Worm (Caenorhabditis elegans) whole organism, L4 larva: Measurements from ENCODE around the gene C15H9.11.
A peak's percentile ranks its signal among the peaks of the same experiment; 100 is the strongest.

ENCODE experiments used
- F37D6.2 ChIP-seq: sonication (generic microtip); optimal IDR thresholded peaks from 2 replicates; lab custom pipeline; 2016; ENCODE audit warnings: mild to moderate bottlenecking, missing genetic modification characterization, missing compliant biosample characterization
- F44E2.7 ChIP-seq: fragments of 200-800 bp; sonication (Bioruptor generic); IDR thresholded peaks from 2 replicates; pipeline ENCODE4 v2.1.2; 2022; ENCODE audit warnings: missing genetic modification characterization, missing compliant biosample characterization
- T26A8.4 ChIP-seq: fragments of 200-800 bp; sonication (Bioruptor generic); IDR thresholded peaks from 2 replicates; pipeline ENCODE4 v1.3.6; 2022; ENCODE audit warnings: missing genetic modification characterization, missing compliant biosample characterization
- Y105C5A.15 ChIP-seq: fragments of 200-800 bp; sonication (Bioruptor generic); IDR thresholded peaks from 2 replicates; pipeline ENCODE4 v1.3.6; 2022; ENCODE audit warnings: missing genetic modification characterization, missing compliant biosample characterization
- Y5F2A.4 ChIP-seq: fragments of 200-800 bp; sonication (Bioruptor generic); optimal IDR thresholded peaks from 2 replicates; lab custom pipeline; 2018; ENCODE audit warnings: mild to moderate bottlenecking, missing genetic modification characterization, missing compliant biosample characterization
- ZK546.5 ChIP-seq, 2 experiments: sonication (generic microtip); optimal IDR thresholded peaks; 2 replicates each; lab custom pipeline; 2017; ENCODE audit warnings: missing biosample characterization in 2 of 2, missing genetic modification characterization in 2 of 2
- aha-1 ChIP-seq: fragments of 150-350 bp; peaks from one replicate; lab custom pipeline; 2014; ENCODE audit warnings: missing biosample characterization, missing genetic modification characterization
- attf-4 ChIP-seq: sonication (generic microtip); optimal IDR thresholded peaks from 3 replicates; lab custom pipeline; 2017; ENCODE audit warnings: missing biosample characterization, missing genetic modification characterization
- ceh-28 ChIP-seq: fragments of 150-350 bp; optimal IDR thresholded peaks from 2 replicates; lab custom pipeline; 2014; ENCODE audit warnings: missing biosample characterization, missing genetic modification reagents, missing genetic modification characterization
- ceh-32 ChIP-seq: sonication (generic microtip); optimal IDR thresholded peaks from 2 replicates; lab custom pipeline; 2016; ENCODE audit warnings: mild to moderate bottlenecking, missing genetic modification characterization, missing compliant biosample characterization; ENCODE audit not compliant: poor library complexity
- ceh-44 ChIP-seq: fragments of 200-800 bp; sonication (Bioruptor generic); IDR thresholded peaks from 2 replicates; pipeline ENCODE4 v1.3.6; 2022; ENCODE audit warnings: missing genetic modification reagents, missing genetic modification characterization, missing compliant biosample characterization
- ceh-62 ChIP-seq: sonication (generic microtip); optimal IDR thresholded peaks from 2 replicates; lab custom pipeline; 2017; ENCODE audit warnings: missing biosample characterization, missing genetic modification characterization
- cey-2 ChIP-seq: sonication (generic microtip); optimal IDR thresholded peaks from 3 replicates; lab custom pipeline; 2017; ENCODE audit warnings: missing genetic modification characterization, mild to moderate bottlenecking, missing compliant biosample characterization, antibody characterized with exemption, borderline replicate concordance; ENCODE audit not compliant: insufficient read depth
- daf-12 ChIP-seq: fragments of 150-350 bp; optimal IDR thresholded peaks from 2 replicates; lab custom pipeline; 2014; ENCODE audit warnings: missing biosample characterization, missing genetic modification reagents, missing genetic modification characterization
- daf-19 ChIP-seq: fragments of 200-800 bp; sonication (Bioruptor generic); conservative IDR thresholded peaks from 2 replicates; pipeline ENCODE4 v1.3.6; 2022; ENCODE audit warnings: missing genetic modification characterization, missing compliant biosample characterization
- dmd-6 ChIP-seq: fragments of 200-800 bp; sonication (Bioruptor generic); IDR thresholded peaks from 2 replicates; pipeline ENCODE4 v1.3.6; 2022; ENCODE audit warnings: missing genetic modification reagents, missing genetic modification characterization, missing compliant biosample characterization
- dmd-8 ChIP-seq: fragments of 200-800 bp; sonication (Bioruptor generic); IDR thresholded peaks from 2 replicates; pipeline ENCODE4 v1.3.6; 2022; ENCODE audit warnings: missing genetic modification characterization, missing compliant biosample characterization
- dmd-9 ChIP-seq: fragments of 200-800 bp; sonication (Bioruptor generic); IDR thresholded peaks from 2 replicates; pipeline ENCODE4 v1.3.6; 2022; ENCODE audit warnings: missing genetic modification reagents, missing genetic modification characterization, missing compliant biosample characterization
- dpl-1 ChIP-seq: fragments of 150-350 bp; optimal IDR thresholded peaks from 2 replicates; lab custom pipeline; 2014; ENCODE audit warnings: missing biosample characterization, missing genetic modification reagents, missing genetic modification characterization
- duxl-1 ChIP-seq: sonication (generic microtip); optimal IDR thresholded peaks from 2 replicates; lab custom pipeline; 2016; ENCODE audit warnings: mild to moderate bottlenecking, missing genetic modification characterization, moderate library complexity, missing compliant biosample characterization; ENCODE audit not compliant: poor library complexity
- hif-1 ChIP-seq, 2 experiments: sonication (generic microtip); optimal IDR thresholded peaks; 2 replicates each; lab custom pipeline; 2016 to 2017; ENCODE audit warnings: missing compliant biosample characterization in 2 of 2, missing genetic modification characterization in 2 of 2, missing genetic modification reagents in 2 of 2, missing genotype in 2 of 2, mild to moderate bottlenecking in 1 of 2
- hlh-11 ChIP-seq: fragments of 200-800 bp; sonication (Bioruptor generic); optimal IDR thresholded peaks from 2 replicates; lab custom pipeline; 2018; ENCODE audit warnings: mild to moderate bottlenecking, missing genetic modification characterization, missing compliant biosample characterization
- hlh-30 ChIP-seq: sonication (generic microtip); optimal IDR thresholded peaks from 2 replicates; lab custom pipeline; 2017; ENCODE audit warnings: antibody characterized with exemption, mild to moderate bottlenecking, missing genetic modification characterization, missing compliant biosample characterization; ENCODE audit not compliant: insufficient read depth
- hmg-1.1 ChIP-seq: fragments of 200-800 bp; sonication (Bioruptor generic); IDR thresholded peaks from 2 replicates; pipeline ENCODE4 v1.3.6; 2022; ENCODE audit warnings: missing genetic modification reagents, missing genetic modification characterization, missing compliant biosample characterization
- jun-1 ChIP-seq: fragments of 150-350 bp; optimal IDR thresholded peaks from 2 replicates; lab custom pipeline; 2014; ENCODE audit warnings: missing biosample characterization, missing genetic modification reagents, missing genetic modification characterization
- lin-1 ChIP-seq: fragments of 200-800 bp; sonication (Bioruptor generic); IDR thresholded peaks from 2 replicates; pipeline ENCODE4 v1.3.6; 2022; ENCODE audit warnings: missing genetic modification reagents, missing genetic modification characterization, missing compliant biosample characterization
- lin-13 ChIP-seq: fragments of 150-350 bp; optimal IDR thresholded peaks from 2 replicates; lab custom pipeline; 2014; ENCODE audit warnings: missing biosample characterization, missing genetic modification reagents, missing genetic modification characterization
- lin-15B ChIP-seq: fragments of 150-350 bp; sonication (generic microtip); optimal IDR thresholded peaks from 3 replicates; lab custom pipeline; 2014; ENCODE audit warnings: missing biosample characterization, missing genetic modification characterization
- lin-39 ChIP-seq: fragments of 150-350 bp; optimal IDR thresholded peaks from 2 replicates; lab custom pipeline; 2014; ENCODE audit warnings: missing biosample characterization, missing genetic modification reagents, missing genetic modification characterization
- lir-3 ChIP-seq: sonication (generic microtip); optimal IDR thresholded peaks from 2 replicates; lab custom pipeline; 2016; ENCODE audit warnings: mild to moderate bottlenecking, missing genetic modification characterization, missing compliant biosample characterization
- lsy-2 ChIP-seq, 2 experiments: fragments of 150-350 bp in 1 of 2; sonication (generic microtip) in 1 of 2; optimal IDR thresholded peaks; 2 replicates each; lab custom pipeline; 2014 to 2017; ENCODE audit warnings: missing biosample characterization in 2 of 2, missing genetic modification characterization in 2 of 2
- mdt-29 ChIP-seq: fragments of 200-800 bp; sonication (Bioruptor generic); IDR thresholded peaks from 2 replicates; pipeline ENCODE4 v1.3.6; 2022; ENCODE audit warnings: missing genetic modification reagents, missing genetic modification characterization, missing compliant biosample characterization
- mes-2 ChIP-seq: sonication (generic microtip); optimal IDR thresholded peaks from 2 replicates; lab custom pipeline; 2016; ENCODE audit warnings: missing genotype, mild to moderate bottlenecking, missing genetic modification characterization, missing compliant biosample characterization; ENCODE audit not compliant: poor library complexity, severe bottlenecking
- mxl-2 ChIP-seq: fragments of 200-800 bp; sonication (Bioruptor generic); conservative IDR thresholded peaks from 2 replicates; pipeline ENCODE4 v1.3.6; 2022; ENCODE audit warnings: missing genetic modification reagents, missing genetic modification characterization, missing compliant biosample characterization
- nhr-111 ChIP-seq: fragments of 200-800 bp; sonication (Bioruptor generic); optimal IDR thresholded peaks from 2 replicates; lab custom pipeline; 2018; ENCODE audit warnings: mild to moderate bottlenecking, missing genetic modification characterization, missing compliant biosample characterization
- nhr-25 ChIP-seq: sonication (generic microtip); optimal IDR thresholded peaks from 2 replicates; lab custom pipeline; 2017; ENCODE audit warnings: missing genetic modification characterization, mild to moderate bottlenecking, missing compliant biosample characterization, antibody characterized with exemption, moderate library complexity, borderline replicate concordance; ENCODE audit not compliant: insufficient read depth
- nhr-28 ChIP-seq: fragments of 150-350 bp; optimal IDR thresholded peaks from 2 replicates; lab custom pipeline; 2014; ENCODE audit warnings: missing biosample characterization, missing genetic modification characterization
- nhr-41 ChIP-seq: fragments of 200-800 bp; sonication (Bioruptor generic); IDR thresholded peaks from 2 replicates; pipeline ENCODE4 v1.3.6; 2022; ENCODE audit warnings: missing genetic modification reagents, missing genetic modification characterization, missing compliant biosample characterization
- nhr-77 ChIP-seq: fragments of 150-350 bp; optimal IDR thresholded peaks from 2 replicates; lab custom pipeline; 2014; ENCODE audit warnings: missing biosample characterization, missing genetic modification characterization
- set-16 ChIP-seq: fragments of 200-800 bp; sonication (Bioruptor generic); IDR thresholded peaks from 2 replicates; pipeline ENCODE4 v1.3.6; 2022; ENCODE audit warnings: missing genetic modification reagents, missing genetic modification characterization, missing compliant biosample characterization
- snpc-4 ChIP-seq: fragments of 150-350 bp; optimal IDR thresholded peaks from 2 replicates; lab custom pipeline; 2014; ENCODE audit warnings: missing biosample characterization, missing genetic modification characterization
- spr-1 ChIP-seq: sonication (generic microtip); optimal IDR thresholded peaks from 2 replicates; lab custom pipeline; 2016; ENCODE audit warnings: mild to moderate bottlenecking, missing genetic modification characterization, missing compliant biosample characterization
- spr-3 ChIP-seq: fragments of 200-800 bp; sonication (Bioruptor generic); optimal IDR thresholded peaks from 2 replicates; lab custom pipeline; 2018; ENCODE audit warnings: mild to moderate bottlenecking, missing genetic modification characterization, missing compliant biosample characterization
- tag-97 ChIP-seq: fragments of 200-800 bp; sonication (Bioruptor generic); IDR thresholded peaks from 2 replicates; pipeline ENCODE4 v1.3.6; 2022; ENCODE audit warnings: missing genetic modification characterization, missing compliant biosample characterization
- tra-1 ChIP-seq: fragments of 200-800 bp; sonication (Bioruptor generic); IDR thresholded peaks from 2 replicates; pipeline ENCODE4 v1.3.6; 2022; ENCODE audit warnings: missing genetic modification reagents, missing genetic modification characterization, missing compliant biosample characterization
- zag-1 ChIP-seq: fragments of 150-350 bp; optimal IDR thresholded peaks from 2 replicates; lab custom pipeline; 2014; ENCODE audit warnings: missing biosample characterization, missing genetic modification characterization
- zfp-2 ChIP-seq: sonication (generic microtip); optimal IDR thresholded peaks from 2 replicates; lab custom pipeline; 2016; ENCODE audit warnings: mild to moderate bottlenecking, missing genetic modification characterization, missing compliant biosample characterization
- zfp-3 ChIP-seq: fragments of 200-800 bp; sonication (Bioruptor generic); conservative IDR thresholded peaks from 2 replicates; pipeline ENCODE4 v1.3.6; 2022; ENCODE audit warnings: missing genetic modification reagents, missing genetic modification characterization, missing compliant biosample characterization
- zip-11 ChIP-seq: fragments of 200-800 bp; sonication (Bioruptor generic); IDR thresholded peaks from 2 replicates; pipeline ENCODE4 v1.3.6; 2022; ENCODE audit warnings: missing genetic modification characterization, missing compliant biosample characterization
- ztf-11 ChIP-seq: fragments of 150-350 bp; optimal IDR thresholded peaks from 2 replicates; lab custom pipeline; 2014; ENCODE audit warnings: missing biosample characterization, missing genetic modification characterization
- ztf-7 ChIP-seq: fragments of 150-350 bp; optimal IDR thresholded peaks from 2 replicates; lab custom pipeline; 2014; ENCODE audit warnings: missing biosample characterization, missing genetic modification characterization

Gene C15H9.11

DNA sequence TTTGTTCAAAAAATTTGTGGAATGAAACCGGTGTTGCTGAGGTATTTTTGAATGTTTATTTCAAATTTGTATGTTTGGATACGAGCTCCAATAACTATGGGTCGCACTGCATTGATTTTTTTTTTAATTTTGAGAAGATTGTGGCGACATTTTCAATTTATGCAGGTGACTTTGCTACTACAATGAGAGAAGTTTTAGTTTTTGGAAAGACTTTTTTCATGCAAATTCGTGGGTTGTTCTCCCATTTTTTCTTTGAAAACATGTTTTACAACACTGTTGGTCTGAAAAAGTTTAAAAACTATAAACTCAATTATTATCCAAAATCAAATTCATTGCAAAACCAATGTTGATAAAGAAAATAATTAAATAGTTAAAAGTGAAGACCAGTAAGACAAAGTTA is 14.5 kb downstream of the C15H9.11 start (continued):
- TF ChIP-seq dmd-9 (GFP tag; lab: Robert Waterston, UW) (no peak), aha-1 (peak; percentile 45), lin-39 (no peak), mxl-2 (GFP tag; lab: Robert Waterston, UW) (no peak), T26A8.4 (GFP tag; lab: Robert Waterston, UW) (0 out of 2 replicates have a peak, but pooled peaks have one; percentile 79), nhr-111 (GFP tag; lab: Kevin White, UChicago) (no peak), zfp-3 (peak; percentile 61; the same call in 1 of the 2 replicates), duxl-1 (tag; lab: Kevin White, UChicago) (peak; percentile 71), hlh-11 (tag; lab: Kevin White, UChicago) (peak; percentile 47), zfp-2 (tag; lab: Kevin White, UChicago) (no peak), lir-3 (no peak), F44E2.7 (GFP tag; lab: Robert Waterston, UW) (no peak), hif-1 (tag; optimal IDR thresholded peaks at IDR 0.05; lab: Kevin White, UChicago) (no peak), spr-3 (GFP tag; lab: Kevin White, UChicago) (no peak), ceh-62 (no peak), nhr-25 (tag; lab: Kevin White, UChicago) (no peak), nhr-41 (GFP tag; lab: Robert Waterston, UW) (no peak), snpc-4 (tag; lab: Kevin White, UChicago) (no peak), ceh-44 (GFP tag; lab: Robert Waterston, UW) (no peak), attf-4 (tag; lab: Kevin White, UChicago) (no peak), dmd-6 (GFP tag; lab: Robert Waterston, UW) (peak; percentile 26), lsy-2 (tag; optimal IDR thresholded peaks at IDR 0.05; lab: Kevin White, UChicago) (peak in 1 of 2 experiments; percentile 50), dpl-1 (no peak), spr-1 (tag; lab: Kevin White, UChicago) (no peak), F37D6.2 (no peak), lin-1 (GFP tag; lab: Robert Waterston, UW) (0 out of 2 replicates have a peak, but pooled peaks have one; percentile 16), nhr-77 (tag; lab: Kevin White, UChicago) (peak; percentile 45), mes-2 (tag; lab: Kevin White, UChicago) (peak; percentile 59), Y105C5A.15 (GFP tag; lab: Robert Waterston, UW) (no peak), hlh-30 (no peak), Y5F2A.4 (GFP tag; lab: Kevin White, UChicago) (no peak), daf-19 (GFP tag; lab: Robert Waterston, UW) (no peak), daf-12 (tag; lab: Kevin White, UChicago) (no peak), cey-2 (tag; lab: Kevin White, UChicago) (no peak), hmg-1.1 (GFP tag; lab: Robert Waterston, UW) (no peak), nhr-28 (tag; lab: Kevin White, UChicago) (peak; percentile 21), ztf-11 (tag; lab: Kevin White, UChicago) (no peak), ztf-7 (no peak), ZK546.5 (tag; optimal IDR thresholded peaks at IDR 0.05; lab: Kevin White, UChicago) (no peak), lin-15B (no peak), ceh-28 (no peak), lin-13 (no peak), zag-1 (tag; lab: Kevin White, UChicago) (no peak), tag-97 (no peak), zip-11 (no peak), ceh-32 (tag; lab: Kevin White, UChicago) (no peak), set-16 (GFP tag; lab: Robert Waterston, UW) (no peak), dmd-8 (GFP tag; lab: Robert Waterston, UW) (no peak), jun-1 (tag; lab: Kevin White, UChicago) (no peak), tra-1 (no peak), mdt-29 (no peak)
